Worm (Caenorhabditis elegans) whole organism, early embryonic: ENCODE results near the gene fbxa-115.

Source experiments
- B0310.2 ChIP-seq: sonication (generic microtip); optimal IDR thresholded peaks from 2 replicates; lab custom pipeline; 2016; ENCODE audit warnings: mild to moderate bottlenecking, missing genetic modification characterization, missing compliant biosample characterization
- F13C5.2 ChIP-seq: sonication (generic microtip); optimal IDR thresholded peaks from 2 replicates; lab custom pipeline; 2017; ENCODE audit warnings: mild to moderate bottlenecking, missing genetic modification characterization, inconsistent platforms, missing compliant biosample characterization
- aly-1 ChIP-seq: sonication (generic microtip); optimal IDR thresholded peaks from 2 replicates; lab custom pipeline; 2016; ENCODE audit warnings: missing genetic modification characterization, missing compliant biosample characterization
- ama-1 ChIP-seq: fragments of 150-350 bp; optimal IDR thresholded peaks from 2 replicates; lab custom pipeline; 2014
- ceh-13 ChIP-seq: fragments of 200-800 bp; sonication (Bioruptor generic); optimal IDR thresholded peaks from 2 replicates; lab custom pipeline; 2018; ENCODE audit warnings: mild to moderate bottlenecking, missing genetic modification characterization, missing compliant biosample characterization
- ceh-36 ChIP-seq: sonication (generic microtip); optimal IDR thresholded peaks from 2 replicates; lab custom pipeline; 2016; ENCODE audit warnings: missing genetic modification characterization, inconsistent platforms, missing compliant biosample characterization
- ets-7 ChIP-seq: sonication (generic microtip); optimal IDR thresholded peaks from 2 replicates; lab custom pipeline; 2016; ENCODE audit warnings: missing genotype, missing genetic modification characterization, missing compliant biosample characterization
- flt-1 ChIP-seq: fragments of 200-800 bp; sonication (Bioruptor generic); IDR thresholded peaks from 2 replicates; pipeline ENCODE4 v1.3.6; 2022; ENCODE audit warnings: missing genetic modification characterization, missing compliant biosample characterization
- hmbx-1 ChIP-seq: sonication (generic microtip); optimal IDR thresholded peaks from 2 replicates; lab custom pipeline; 2016; ENCODE audit warnings: mild to moderate bottlenecking, missing genetic modification characterization, missing compliant biosample characterization
- hmg-4 ChIP-seq: fragments of 200-800 bp; sonication (Bioruptor generic); optimal IDR thresholded peaks from 2 replicates; lab custom pipeline; 2018; ENCODE audit warnings: mild to moderate bottlenecking, missing genetic modification characterization, missing compliant biosample characterization
- hnd-1 ChIP-seq: sonication (generic microtip); optimal IDR thresholded peaks from 2 replicates; lab custom pipeline; 2016; ENCODE audit warnings: missing genetic modification characterization, missing compliant biosample characterization
- pes-1 ChIP-seq: fragments of 200-800 bp; sonication (Bioruptor generic); IDR thresholded peaks from 2 replicates; pipeline ENCODE4 v1.3.6; 2022; ENCODE audit warnings: missing genetic modification reagents, missing genetic modification characterization, missing compliant biosample characterization
- scrt-1 ChIP-seq: fragments of 200-800 bp; sonication (Bioruptor generic); IDR thresholded peaks from 2 replicates; pipeline ENCODE4 v1.3.6; 2022; ENCODE audit warnings: missing genetic modification characterization, missing compliant biosample characterization
- sea-1 ChIP-seq: fragments of 200-800 bp; sonication (Bioruptor generic); conservative IDR thresholded peaks from 2 replicates; pipeline ENCODE4 v1.3.6; 2022; ENCODE audit warnings: missing genetic modification characterization, missing compliant biosample characterization
- tbx-11 ChIP-seq: fragments of 200-800 bp; sonication (Bioruptor generic); IDR thresholded peaks from 2 replicates; pipeline ENCODE4 v1.3.6; 2022; ENCODE audit warnings: missing genetic modification characterization, missing compliant biosample characterization
- tbx-37 ChIP-seq: fragments of 200-800 bp; sonication (Bioruptor generic); conservative IDR thresholded peaks from 2 replicates; pipeline ENCODE4 v1.3.6; 2022; ENCODE audit warnings: missing genetic modification reagents, missing genetic modification characterization, missing compliant biosample characterization
- tra-4 ChIP-seq: sonication (generic microtip); optimal IDR thresholded peaks from 2 replicates; lab custom pipeline; 2017; ENCODE audit warnings: missing genetic modification characterization, missing compliant biosample characterization

Gene fbxa-115

ce11 chrV:20201316-20201715, 9.4 kb upstream of the fbxa-115 start, which contains the start of gene fbxa-114:
TSS of gene fbxa-114 (plus strand) at chrV:20201616.
- TF ChIP-seq tbx-11 (GFP tag; lab: Robert Waterston, UW) (no peak), sea-1 (no peak), scrt-1 (GFP tag; lab: Robert Waterston, UW) (no peak), hnd-1 (tag; lab: Kevin White, UChicago) (no peak), ceh-13 (GFP tag; lab: Kevin White, UChicago) (no peak), B0310.2 (tag; lab: Kevin White, UChicago) (no peak), ama-1 (no peak), F13C5.2 (tag; lab: Kevin White, UChicago) (no peak), ets-7 (no peak), ceh-36 (tag; lab: Kevin White, UChicago) (no peak), tbx-37 (GFP tag; lab: Robert Waterston, UW) (no peak), pes-1 (GFP tag; lab: Robert Waterston, UW) (no peak), aly-1 (tag; lab: Kevin White, UChicago) (no peak), tra-4 (tag; lab: Kevin White, UChicago) (no peak), flt-1 (GFP tag; lab: Robert Waterston, UW) (no peak), hmbx-1 (tag; lab: Kevin White, UChicago) (no peak)

- TF ChIP-seq pes-1 (GFP tag; lab: Robert Waterston, UW): no peak
- no peak for TF ChIP-seq tra-4 (tag; lab: Kevin White, UChicago)
- TF ChIP-seq hnd-1 (tag; lab: Kevin White, UChicago): no peak
- no peak for TF ChIP-seq flt-1 (GFP tag; lab: Robert Waterston, UW)
- no peak for TF ChIP-seq aly-1 (tag; lab: Kevin White, UChicago)
- no peak for TF ChIP-seq tbx-37 (GFP tag; lab: Robert Waterston, UW)
- TF ChIP-seq hmbx-1 (tag; lab: Kevin White, UChicago): no peak
Measured at ce11 chrV:20199658-20200057, 7.7 kb upstream of the fbxa-115 start.

ce11 chrV:20198954-20199353, 7.0 kb upstream of the fbxa-115 start, which contains the start of gene fog-2:
TSS of gene fog-2 (plus strand) at chrV:20199254.
- TF ChIP-seq tra-4 (tag; lab: Kevin White, UChicago): no peak
- no peak for TF ChIP-seq sea-1
- no peak for TF ChIP-seq ceh-13 (GFP tag; lab: Kevin White, UChicago)
- no peak for TF ChIP-seq ceh-36 (tag; lab: Kevin White, UChicago)
- no peak for TF ChIP-seq hmbx-1 (tag; lab: Kevin White, UChicago)
- TF ChIP-seq aly-1 (tag; lab: Kevin White, UChicago): no peak
- TF ChIP-seq scrt-1 (GFP tag; lab: Robert Waterston, UW): no peak
- no peak for TF ChIP-seq F13C5.2 (tag; lab: Kevin White, UChicago)
- no peak for TF ChIP-seq flt-1 (GFP tag; lab: Robert Waterston, UW)
- TF ChIP-seq B0310.2 (tag; lab: Kevin White, UChicago): no peak
- no peak for TF ChIP-seq hnd-1 (tag; lab: Kevin White, UChicago)

ce11 chrV:20196671-20197070, 4.7 kb upstream of the fbxa-115 start, which contains the start of gene ftr-1:
TSS of gene ftr-1 (plus strand) at chrV:20196971.
- TF ChIP-seq hmbx-1 (tag; lab: Kevin White, UChicago) (no peak), flt-1 (GFP tag; lab: Robert Waterston, UW) (no peak), sea-1 (no peak), ets-7 (no peak), hmg-4 (GFP tag; lab: Kevin White, UChicago) (no peak), pes-1 (GFP tag; lab: Robert Waterston, UW) (no peak), B0310.2 (tag; lab: Kevin White, UChicago) (no peak), hnd-1 (tag; lab: Kevin White, UChicago) (no peak), ceh-36 (tag; lab: Kevin White, UChicago) (no peak), F13C5.2 (tag; lab: Kevin White, UChicago) (no peak), tra-4 (tag; lab: Kevin White, UChicago) (no peak), scrt-1 (GFP tag; lab: Robert Waterston, UW) (no peak), aly-1 (tag; lab: Kevin White, UChicago) (no peak), tbx-11 (GFP tag; lab: Robert Waterston, UW) (no peak), ama-1 (no peak), ceh-13 (GFP tag; lab: Kevin White, UChicago) (no peak), tbx-37 (GFP tag; lab: Robert Waterston, UW) (no peak)

- TF ChIP-seq hnd-1 (tag; lab: Kevin White, UChicago): no peak
- TF ChIP-seq B0310.2 (tag; lab: Kevin White, UChicago): no peak
- no peak for TF ChIP-seq F13C5.2 (tag; lab: Kevin White, UChicago)
- TF ChIP-seq sea-1: no peak
- TF ChIP-seq ceh-36 (tag; lab: Kevin White, UChicago): no peak
- no peak for TF ChIP-seq ceh-13 (GFP tag; lab: Kevin White, UChicago)
- TF ChIP-seq aly-1 (tag; lab: Kevin White, UChicago): no peak
Measured at ce11 chrV:20195451-20196036, 3.6 kb upstream of the fbxa-115 start, which contains the start of the genes srh-217 and Y113G7B.28. TSS of gene srh-217 (minus strand) at chrV:20195551. TSS of gene Y113G7B.28 (plus strand) at chrV:20195986.

ce11 chrV:20188790-20189189, 3.2 kb downstream of the fbxa-115 start, which contains the start of gene fbxa-116:
TSS of gene fbxa-116 (minus strand) at chrV:20188890.
- no peak for TF ChIP-seq pes-1 (GFP tag; lab: Robert Waterston, UW)
- TF ChIP-seq tbx-11 (GFP tag; lab: Robert Waterston, UW): no peak
- no peak for TF ChIP-seq hnd-1 (tag; lab: Kevin White, UChicago)
- no peak for TF ChIP-seq ceh-13 (GFP tag; lab: Kevin White, UChicago)
- no peak for TF ChIP-seq tbx-37 (GFP tag; lab: Robert Waterston, UW)
- no peak for TF ChIP-seq F13C5.2 (tag; lab: Kevin White, UChicago)
- no peak for TF ChIP-seq B0310.2 (tag; lab: Kevin White, UChicago)
- TF ChIP-seq flt-1 (GFP tag; lab: Robert Waterston, UW): no peak
- TF ChIP-seq ceh-36 (tag; lab: Kevin White, UChicago): no peak
- TF ChIP-seq scrt-1 (GFP tag; lab: Robert Waterston, UW): no peak
- TF ChIP-seq ama-1: no peak
- TF ChIP-seq ets-7: no peak
- TF ChIP-seq hmbx-1 (tag; lab: Kevin White, UChicago): no peak
- TF ChIP-seq aly-1 (tag; lab: Kevin White, UChicago): no peak
- no peak for TF ChIP-seq hmg-4 (GFP tag; lab: Kevin White, UChicago)
